Fruit fly (Drosophila melanogaster) whole organism, embryonic: ENCODE measurements around the gene CG43184.

Experiments
- Ada2b ChIP-seq: fragments of 200-800 bp; sonication (Bioruptor generic); IDR thresholded peaks from 2 replicates; pipeline ENCODE4 v1.3.6; 2022; ENCODE audit warnings: missing biosample characterization, missing genetic modification characterization
- CG10267 ChIP-seq: fragments of 200-800 bp; sonication (Bioruptor generic); optimal IDR thresholded peaks from 2 replicates; lab custom pipeline; 2018; ENCODE audit warnings: missing biosample characterization, mild to moderate bottlenecking, missing genetic modification characterization, moderate library complexity
- CG11504 ChIP-seq: fragments of 200-800 bp; sonication (Bioruptor generic); optimal IDR thresholded peaks from 3 replicates; lab custom pipeline; 2019; ENCODE audit warnings: missing biosample characterization, mild to moderate bottlenecking, missing genetic modification characterization, moderate library complexity
- CG12942 ChIP-seq: fragments of 200-800 bp; sonication (Bioruptor generic); optimal IDR thresholded peaks from 3 replicates; lab custom pipeline; 2016; ENCODE audit warnings: missing biosample characterization, missing genetic modification characterization
- CG14050 ChIP-seq: fragments of 200-800 bp; sonication (Bioruptor generic); IDR thresholded peaks from 3 replicates; pipeline ENCODE4 v1.3.6; 2022; ENCODE audit warnings: missing biosample characterization, missing genetic modification characterization
- CG14710 ChIP-seq: fragments of 200-800 bp; sonication (Bioruptor generic); optimal IDR thresholded peaks from 3 replicates; lab custom pipeline; 2019; ENCODE audit warnings: missing biosample characterization, mild to moderate bottlenecking, missing genetic modification characterization, moderate library complexity
- CG15514 ChIP-seq: fragments of 200-800 bp; sonication (Bioruptor generic); optimal IDR thresholded peaks from 3 replicates; lab custom pipeline; 2017; ENCODE audit warnings: missing biosample characterization, missing genetic modification characterization, mild to moderate bottlenecking, moderate library complexity, missing genetic modification reagents
- CG1603 ChIP-seq: fragments of 200-800 bp; sonication (Bioruptor generic); optimal IDR thresholded peaks from 2 replicates; lab custom pipeline; 2019; ENCODE audit warnings: missing biosample characterization, mild to moderate bottlenecking, missing genetic modification characterization, moderate library complexity
- CG16813 ChIP-seq: fragments of 200-800 bp; sonication (Bioruptor generic); IDR thresholded peaks from 3 replicates; pipeline ENCODE4 v1.3.6; 2022; ENCODE audit warnings: missing biosample characterization, missing genetic modification characterization; ENCODE audit not compliant: partially characterized antibody
- CG17328 ChIP-seq: fragments of 200-800 bp; sonication (Bioruptor generic); IDR thresholded peaks from 2 replicates; pipeline ENCODE4 v1.3.6; 2022; ENCODE audit warnings: missing biosample characterization, missing genetic modification characterization
- CG1792 ChIP-seq: fragments of 200-800 bp; sonication (Bioruptor generic); optimal IDR thresholded peaks from 2 replicates; lab custom pipeline; 2016; ENCODE audit warnings: missing biosample characterization, missing genetic modification characterization
- CG18011 ChIP-seq: fragments of 200-800 bp; sonication (Bioruptor generic); optimal IDR thresholded peaks from 2 replicates; lab custom pipeline; 2017; ENCODE audit warnings: missing biosample characterization, missing genetic modification characterization, mild to moderate bottlenecking, moderate library complexity, missing genotype
- CG2116 ChIP-seq: fragments of 200-800 bp; sonication (Bioruptor generic); optimal IDR thresholded peaks from 3 replicates; lab custom pipeline; 2018; ENCODE audit warnings: missing biosample characterization, mild to moderate bottlenecking, missing genetic modification characterization
- CG3163 ChIP-seq: fragments of 200-800 bp; sonication (Bioruptor generic); optimal IDR thresholded peaks from 3 replicates; lab custom pipeline; 2016; ENCODE audit warnings: missing biosample characterization, missing genetic modification characterization
- CG3281 ChIP-seq: fragments of 200-800 bp; sonication (Bioruptor generic); optimal IDR thresholded peaks from 3 replicates; lab custom pipeline; 2017; ENCODE audit warnings: missing biosample characterization, mild to moderate bottlenecking, missing genetic modification characterization
- CG34224 ChIP-seq: fragments of 200-800 bp; sonication (Bioruptor generic); IDR thresholded peaks from 3 replicates; pipeline ENCODE4 v1.3.6; 2022; ENCODE audit warnings: missing biosample characterization, missing genetic modification characterization; ENCODE audit not compliant: partially characterized antibody
- CG4328 ChIP-seq: fragments of 200-800 bp; sonication (Bioruptor generic); optimal IDR thresholded peaks from 3 replicates; lab custom pipeline; 2017; ENCODE audit warnings: missing biosample characterization, missing genetic modification reagents, missing genetic modification characterization
- CG4707 ChIP-seq: fragments of 200-800 bp; sonication (Bioruptor generic); optimal IDR thresholded peaks from 2 replicates; lab custom pipeline; 2018; ENCODE audit warnings: missing biosample characterization, mild to moderate bottlenecking, missing genetic modification characterization, moderate library complexity
- CG6272 ChIP-seq: fragments of 200-800 bp; sonication (Bioruptor generic); IDR thresholded peaks from 2 replicates; pipeline ENCODE4 v1.3.6; 2022; ENCODE audit warnings: missing biosample characterization, missing genetic modification characterization
- CG7271 ChIP-seq: fragments of 200-800 bp; sonication (Bioruptor generic); optimal IDR thresholded peaks from 2 replicates; lab custom pipeline; 2018; ENCODE audit warnings: missing biosample characterization, mild to moderate bottlenecking, missing genetic modification characterization, moderate library complexity
- CG9437 ChIP-seq: fragments of 200-800 bp; sonication (Bioruptor generic); optimal IDR thresholded peaks from 2 replicates; lab custom pipeline; 2018; ENCODE audit warnings: missing biosample characterization, mild to moderate bottlenecking, missing genetic modification characterization
- CTCF ChIP-seq: fragments of 200-800 bp; sonication (Bioruptor generic); optimal IDR thresholded peaks from 2 replicates; lab custom pipeline; 2017; ENCODE audit warnings: missing biosample characterization, mild to moderate bottlenecking, missing genetic modification characterization, moderate library complexity
- Camta ChIP-seq: fragments of 200-800 bp; sonication (Bioruptor generic); optimal IDR thresholded peaks from 2 replicates; lab custom pipeline; 2016; ENCODE audit warnings: missing biosample characterization, missing genetic modification characterization
- Dref ChIP-seq: fragments of 200-800 bp; sonication (Bioruptor generic); IDR thresholded peaks from 2 replicates; pipeline ENCODE4 v1.3.6; 2022; ENCODE audit warnings: missing biosample characterization, missing genetic modification characterization
- E2f2 ChIP-seq: fragments of 200-800 bp; sonication (Bioruptor generic); IDR thresholded peaks from 2 replicates; pipeline ENCODE4 v1.3.6; 2022; ENCODE audit warnings: missing biosample characterization, missing genetic modification characterization
- Ets65A ChIP-seq: fragments of 200-800 bp; sonication (Bioruptor generic); peaks from one replicate; lab custom pipeline; 2016; ENCODE audit warnings: missing biosample characterization, missing genetic modification characterization
- GATAe ChIP-seq: fragments of 200-800 bp; sonication (Bioruptor generic); conservative IDR thresholded peaks from 2 replicates; pipeline ENCODE4 v1.3.6; 2022; ENCODE audit warnings: missing biosample characterization, missing genetic modification characterization
- HLH4C ChIP-seq: fragments of 200-800 bp; sonication (Bioruptor generic); IDR thresholded peaks from 3 replicates; pipeline ENCODE4 v1.3.6; 2022; ENCODE audit warnings: missing biosample characterization, missing genetic modification characterization; ENCODE audit not compliant: partially characterized antibody
- Oaz ChIP-seq: fragments of 200-800 bp; sonication (Bioruptor generic); IDR thresholded peaks from 2 replicates; pipeline ENCODE4 v1.3.6; 2022; ENCODE audit warnings: missing biosample characterization, missing genetic modification characterization
- Opbp ChIP-seq: fragments of 200-800 bp; sonication (Bioruptor generic); IDR thresholded peaks from 3 replicates; pipeline ENCODE4 v1.3.6; 2022; ENCODE audit warnings: missing biosample characterization, missing genetic modification characterization; ENCODE audit not compliant: partially characterized antibody
- Sry-δ ChIP-seq: fragments of 200-800 bp; sonication (Bioruptor generic); optimal IDR thresholded peaks from 2 replicates; lab custom pipeline; 2016; ENCODE audit warnings: missing biosample characterization, missing genetic modification characterization
- Stat92E ChIP-seq, 3 experiments: fragments of >200 bp in 2 of 3; fragments of 200-800 bp in 1 of 3; sonication (Bioruptor generic) in 1 of 3; optimal IDR thresholded peaks; 2 replicates each; lab custom pipeline; 2017 to 2019; ENCODE audit warnings: missing biosample characterization in 3 of 3, missing genetic modification characterization in 3 of 3, mild to moderate bottlenecking in 1 of 3, moderate library complexity in 1 of 3
- amos ChIP-seq: fragments of 200-800 bp; sonication (Bioruptor generic); IDR thresholded peaks from 2 replicates; pipeline ENCODE4 v1.3.6; 2022; ENCODE audit warnings: missing biosample characterization, missing genetic modification characterization; ENCODE audit not compliant: partially characterized antibody
- ato ChIP-seq: fragments of 200-800 bp; sonication (Bioruptor generic); IDR thresholded peaks from 2 replicates; pipeline ENCODE4 v1.3.6; 2022; ENCODE audit warnings: missing biosample characterization, missing genetic modification characterization; ENCODE audit not compliant: partially characterized antibody
- az2 ChIP-seq: fragments of 200-800 bp; sonication (Bioruptor generic); optimal IDR thresholded peaks from 3 replicates; lab custom pipeline; 2016; ENCODE audit warnings: missing biosample characterization, missing genetic modification characterization
- bbx ChIP-seq: fragments of 200-800 bp; sonication (Bioruptor generic); IDR thresholded peaks from 2 replicates; pipeline ENCODE4 v1.3.6; 2022; ENCODE audit warnings: missing biosample characterization, missing genetic modification characterization; ENCODE audit not compliant: partially characterized antibody
- dysf ChIP-seq: fragments of 200-800 bp; sonication (Bioruptor generic); IDR thresholded peaks from 3 replicates; pipeline ENCODE4 v1.3.6; 2022; ENCODE audit warnings: missing biosample characterization, missing genetic modification characterization
- emc ChIP-seq: fragments of 200-800 bp; sonication (Bioruptor generic); optimal IDR thresholded peaks from 2 replicates; lab custom pipeline; 2016; ENCODE audit warnings: missing biosample characterization, missing genetic modification characterization
- en ChIP-seq: fragments of 200-800 bp; sonication (Bioruptor generic); optimal IDR thresholded peaks from 2 replicates; lab custom pipeline; 2016; ENCODE audit warnings: missing biosample characterization, missing genetic modification characterization
- fd64A ChIP-seq: fragments of 200-800 bp; sonication (Bioruptor generic); optimal IDR thresholded peaks from 3 replicates; lab custom pipeline; 2018; ENCODE audit warnings: missing biosample characterization, mild to moderate bottlenecking, missing genetic modification characterization
- ftz-f1 ChIP-seq: fragments of 200-800 bp; sonication (Bioruptor generic); optimal IDR thresholded peaks from 2 replicates; lab custom pipeline; 2016; ENCODE audit warnings: missing biosample characterization, missing genetic modification characterization
- inv ChIP-seq: fragments of 200-800 bp; sonication (Bioruptor generic); IDR thresholded peaks from 2 replicates; pipeline ENCODE4 v1.3.6; 2022; ENCODE audit warnings: missing biosample characterization, missing genetic modification characterization; ENCODE audit not compliant: partially characterized antibody
- knrl ChIP-seq: fragments of 200-800 bp; sonication (Bioruptor generic); IDR thresholded peaks from 3 replicates; pipeline ENCODE4 v1.3.6; 2022; ENCODE audit warnings: missing biosample characterization, missing genetic modification characterization; ENCODE audit not compliant: partially characterized antibody
- lola ChIP-seq, 3 experiments: fragments of >200 bp in 2 of 3; fragments of 200-800 bp in 1 of 3; sonication (Bioruptor generic) in 1 of 3; optimal IDR thresholded peaks; 2 replicates each; lab custom pipeline; 2017 to 2019; ENCODE audit warnings: missing biosample characterization in 3 of 3, missing genetic modification characterization in 3 of 3, mild to moderate bottlenecking in 1 of 3, moderate library complexity in 1 of 3
- pzg ChIP-seq: fragments of 200-800 bp; sonication (Bioruptor generic); optimal IDR thresholded peaks from 3 replicates; lab custom pipeline; 2018; ENCODE audit warnings: missing biosample characterization, mild to moderate bottlenecking, missing genetic modification characterization, moderate library complexity
- slp2 ChIP-seq: fragments of 200-800 bp; sonication (Bioruptor generic); optimal IDR thresholded peaks from 2 replicates; lab custom pipeline; 2016; ENCODE audit warnings: missing biosample characterization, missing genetic modification characterization
- sna ChIP-seq: fragments of 200-800 bp; sonication (Bioruptor generic); IDR thresholded peaks from 2 replicates; pipeline ENCODE4 v1.3.6; 2022; ENCODE audit warnings: missing biosample characterization, missing genetic modification characterization; ENCODE audit not compliant: partially characterized antibody
- sug ChIP-seq: fragments of 200-800 bp; optimal IDR thresholded peaks from 2 replicates; lab custom pipeline; 2019; ENCODE audit warnings: missing biosample characterization, mild to moderate bottlenecking, missing genetic modification characterization, moderate library complexity
- trem ChIP-seq: fragments of 200-800 bp; optimal IDR thresholded peaks from 3 replicates; lab custom pipeline; 2019; ENCODE audit warnings: missing biosample characterization, mild to moderate bottlenecking, missing genetic modification characterization, moderate library complexity
- vnd ChIP-seq: fragments of 200-800 bp; sonication (Bioruptor generic); IDR thresholded peaks from 3 replicates; pipeline ENCODE4 v1.3.6; 2022; ENCODE audit warnings: missing biosample characterization, missing genetic modification characterization; ENCODE audit not compliant: partially characterized antibody
- zfh2 ChIP-seq: fragments of 200-800 bp; sonication (Bioruptor generic); optimal IDR thresholded peaks from 2 replicates; lab custom pipeline; 2016; ENCODE audit warnings: missing biosample characterization, missing genetic modification characterization

CG43184 gene

dm6 chr3L:13866780-13867179 lies 29.2 kb downstream of the CG43184 start, which contains the start of gene CG8745 (continued):
- no peak for TF ChIP-seq CG4328
- no peak for TF ChIP-seq CG14710 (tag; lab: Kevin White, UChicago)
- peak; percentile 59; the same call in 1 of the 3 replicates for TF ChIP-seq vnd (GFP tag; lab: Robert Waterston, UW)
- TF ChIP-seq CG16813 (GFP tag; lab: Robert Waterston, UW) = peak; percentile 68; the same call in 1 of the 3 replicates
- peak; percentile 74 for TF ChIP-seq HLH4C (GFP tag; lab: Robert Waterston, UW)
- TF ChIP-seq zfh2 (GFP tag; lab: Kevin White, UChicago) = no peak
- no peak for TF ChIP-seq emc (GFP tag; lab: Kevin White, UChicago)
- TF ChIP-seq CG9437 = no peak
- peak; percentile 74 for TF ChIP-seq knrl (GFP tag; lab: Robert Waterston, UW)
- TF ChIP-seq en (GFP tag; lab: Kevin White, UChicago) = no peak
- TF ChIP-seq sna (GFP tag; lab: Robert Waterston, UW) = peak; percentile 62; the same call in 1 of the 2 replicates
- peak; percentile 32 for TF ChIP-seq CG18011
- peak; percentile 8 for TF ChIP-seq CG1603
- peak; percentile 31 for TF ChIP-seq CG15514 (GFP tag; lab: Kevin White, UChicago)
- TF ChIP-seq CG4707 (GFP tag; lab: Kevin White, UChicago) = no peak
- peak; percentile 38 for TF ChIP-seq trem (tag; lab: Kevin White, UChicago)
- peak; percentile 77 for TF ChIP-seq amos
- TF ChIP-seq az2 = no peak
- peak; percentile 80 for TF ChIP-seq Dref (GFP tag; lab: Robert Waterston, UW)
- TF ChIP-seq inv (GFP tag; lab: Robert Waterston, UW) = peak; percentile 57
- TF ChIP-seq CG2116 (GFP tag; lab: Kevin White, UChicago) = peak; percentile 40
- TF ChIP-seq E2f2 = peak; percentile 95
- TF ChIP-seq ato (GFP tag; lab: Robert Waterston, UW) = peak; percentile 46; the same call in 1 of the 2 replicates
- TF ChIP-seq CG6272 (GFP tag; lab: Robert Waterston, UW) = no peak
- peak; percentile 24 for TF ChIP-seq CG10267 (tag; lab: Kevin White, UChicago)
- peak; percentile 51 for TF ChIP-seq Sry-δ
- no peak for TF ChIP-seq slp2 (GFP tag; lab: Kevin White, UChicago)
- peak; percentile 46 for TF ChIP-seq pzg (GFP tag; lab: Kevin White, UChicago)
- TF ChIP-seq Opbp (GFP tag; lab: Robert Waterston, UW) = peak; percentile 77; the same call in 2 of the 3 replicates
- TF ChIP-seq CG14050 = no peak
- TF ChIP-seq CG1792 (GFP tag; lab: Kevin White, UChicago) = no peak
- TF ChIP-seq Ada2b (GFP tag; lab: Robert Waterston, UW) = no peak
- no peak for TF ChIP-seq CG7271 (tag; lab: Kevin White, UChicago)
- no peak for TF ChIP-seq CG17328 (GFP tag; lab: Robert Waterston, UW)
- peak; percentile 76 for TF ChIP-seq bbx (GFP tag; lab: Robert Waterston, UW)
- no peak for TF ChIP-seq sug (tag; lab: Kevin White, UChicago)
- no peak for TF ChIP-seq Stat92E (GFP tag; optimal IDR thresholded peaks at IDR 0.05; lab: Kevin White, UChicago)
- peak; percentile 67; the same call in 2 of the 3 replicates for TF ChIP-seq CG34224 (GFP tag; lab: Robert Waterston, UW)

- TF ChIP-seq CG12942 (no peak), CG11504 (tag; lab: Kevin White, UChicago) (peak; percentile 100), Camta (GFP tag; lab: Kevin White, UChicago) (no peak), lola (GFP tag; optimal IDR thresholded peaks at IDR 0.05; lab: Kevin White, UChicago) (no peak), dysf (GFP tag; lab: Robert Waterston, UW) (no peak), ftz-f1 (no peak), Oaz (GFP tag; lab: Robert Waterston, UW) (no peak), fd64A (no peak), CG3281 (no peak), CG3163 (GFP tag; lab: Kevin White, UChicago) (no peak), Ets65A (GFP tag; lab: Kevin White, UChicago) (no peak), CTCF (GFP tag; lab: Kevin White, UChicago) (peak; percentile 7), GATAe (GFP tag; lab: Robert Waterston, UW) (no peak)
These were observed 39.4 kb downstream of the CG43184 start for dm6 chr3L:13876967-13877366.
